Worm (Caenorhabditis elegans): ENCODE measurements around the gene ZC190.7.

ZC190.7 gene

DNA sequence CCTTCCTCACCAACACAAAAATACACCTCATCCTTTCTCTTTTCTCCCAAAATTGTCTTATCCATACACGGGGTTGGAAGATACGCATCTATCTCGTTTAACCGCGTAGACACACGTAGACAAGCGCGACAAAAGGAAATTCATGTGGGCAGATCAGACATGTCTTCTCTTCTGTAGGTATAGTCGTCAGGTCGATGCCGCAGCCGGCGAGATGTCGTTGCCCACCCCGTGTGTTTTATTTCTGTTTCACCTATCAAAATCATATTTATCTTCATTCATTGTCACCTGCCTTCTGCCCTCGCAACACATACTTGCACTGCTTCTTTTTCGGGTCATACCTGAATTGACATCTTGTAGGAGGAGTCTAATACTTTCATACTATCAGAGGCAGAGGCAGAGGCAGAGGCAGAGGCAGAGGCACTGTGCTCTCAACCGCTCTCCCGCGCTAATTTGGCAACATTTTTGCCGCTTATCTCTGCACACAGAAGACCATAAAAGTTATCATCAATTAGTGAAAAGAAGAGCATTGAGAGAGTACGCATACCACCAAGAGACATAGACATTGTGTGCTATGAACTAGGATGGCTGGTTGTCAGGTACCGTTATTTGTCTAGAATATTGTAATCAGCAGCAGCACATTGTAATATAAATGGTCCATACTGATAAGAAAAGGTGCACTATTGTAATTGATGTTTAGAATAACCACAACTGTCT, 25.3 kb downstream of the ZC190.7 start (continued):
- 0 out of 2 replicates have a peak, but pooled peaks have one; percentile 27 for TF ChIP-seq T26A8.4 (GFP tag; IDR thresholded peaks at IDR 0.05)
- TF ChIP-seq nhr-237 (tag; optimal IDR thresholded peaks at IDR 0.05), result no peak
- no peak for TF ChIP-seq F26F4.8 (GFP tag; conservative IDR thresholded peaks at IDR 0.05)
- no peak for TF ChIP-seq zfp-2 (tag; optimal IDR thresholded peaks at IDR 0.05)
- TF ChIP-seq nhr-42 (GFP tag; IDR thresholded peaks at IDR 0.05), result no peak
- TF ChIP-seq fkh-10 (GFP tag; optimal IDR thresholded peaks at IDR 0.05), result no peak
- TF ChIP-seq duxl-1 (tag; optimal IDR thresholded peaks at IDR 0.05; ENCODE audit: poor library complexity), result no peak
- TF ChIP-seq ama-1 (optimal IDR thresholded peaks at IDR 0.05), result no peak
- TF ChIP-seq pqm-1 (tag; optimal IDR thresholded peaks at IDR 0.05), result peak; percentile 85
- peak; percentile 95 for TF ChIP-seq php-3 (GFP tag; IDR thresholded peaks at IDR 0.05)

DNA sequence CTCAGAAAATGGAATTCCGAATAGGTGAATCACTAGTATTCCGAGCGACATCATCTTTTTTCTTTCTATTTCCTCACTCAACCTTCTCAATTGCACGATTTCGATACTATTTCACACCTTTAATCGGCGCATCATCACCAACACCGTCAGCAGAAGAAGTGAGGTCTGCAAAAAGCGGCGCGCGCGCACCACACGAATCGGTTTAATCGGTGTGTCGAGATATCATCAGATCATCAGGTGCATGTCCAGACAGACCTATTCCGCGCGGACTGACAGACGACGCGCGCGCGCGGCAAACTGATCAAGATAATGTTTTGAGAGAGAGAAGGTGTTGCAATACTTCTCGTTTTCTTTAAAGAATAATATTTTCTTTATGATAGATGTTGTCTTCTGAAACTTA, 26.2 kb downstream of the ZC190.7 start:
- peak; percentile 62 for TF ChIP-seq hlh-30 (tag; optimal IDR thresholded peaks at IDR 0.05; ENCODE audit: insufficient read depth)
- no peak for TF ChIP-seq daf-16 (GFP tag; optimal IDR thresholded peaks at IDR 0.05)
- TF ChIP-seq daf-16 (tag; optimal IDR thresholded peaks at IDR 0.05), result no peak
- peak in 1 of 2 experiments; percentile 7 for TF ChIP-seq mdl-1 (tag; optimal IDR thresholded peaks at IDR 0.05)
- no peak for TF ChIP-seq nhr-102 (tag; optimal IDR thresholded peaks at IDR 0.05)
- TF ChIP-seq daf-19 (GFP tag; conservative IDR thresholded peaks at IDR 0.05), result no peak
- peak; percentile 48; the same call in 1 of the 2 replicates for TF ChIP-seq madf-9 (GFP tag; conservative IDR thresholded peaks at IDR 0.05)
- no peak for TF ChIP-seq daf-12 (tag; optimal IDR thresholded peaks at IDR 0.05)
- TF ChIP-seq set-16 (GFP tag; IDR thresholded peaks at IDR 0.05), result 0 out of 2 replicates have a peak, but pooled peaks have one; percentile 18
- TF ChIP-seq mxl-3 (GFP tag; optimal IDR thresholded peaks at IDR 0.05), result peak; percentile 77
- TF ChIP-seq Y5F2A.4 (GFP tag; optimal IDR thresholded peaks at IDR 0.05), result no peak
- no peak for TF ChIP-seq vab-7 (GFP tag; IDR thresholded peaks at IDR 0.05)
- TF ChIP-seq lin-38 (GFP tag; IDR thresholded peaks at IDR 0.05), result no peak
- peak; percentile 19 for TF ChIP-seq mes-2 (tag; optimal IDR thresholded peaks at IDR 0.05; ENCODE audit: poor library complexity, severe bottlenecking)
- TF ChIP-seq aha-1 (tag), result peak; percentile 6
- no peak for TF ChIP-seq F44E2.7 (GFP tag; IDR thresholded peaks at IDR 0.05)
- TF ChIP-seq tra-1 (GFP tag; IDR thresholded peaks at IDR 0.05), result no peak
- TF ChIP-seq nhr-28 (tag; optimal IDR thresholded peaks at IDR 0.05), result peak; percentile 8
- TF ChIP-seq hlh-11 (tag; optimal IDR thresholded peaks at IDR 0.05), result peak; percentile 54
- TF ChIP-seq aly-2 (tag; optimal IDR thresholded peaks at IDR 0.05), result no peak

DNA sequence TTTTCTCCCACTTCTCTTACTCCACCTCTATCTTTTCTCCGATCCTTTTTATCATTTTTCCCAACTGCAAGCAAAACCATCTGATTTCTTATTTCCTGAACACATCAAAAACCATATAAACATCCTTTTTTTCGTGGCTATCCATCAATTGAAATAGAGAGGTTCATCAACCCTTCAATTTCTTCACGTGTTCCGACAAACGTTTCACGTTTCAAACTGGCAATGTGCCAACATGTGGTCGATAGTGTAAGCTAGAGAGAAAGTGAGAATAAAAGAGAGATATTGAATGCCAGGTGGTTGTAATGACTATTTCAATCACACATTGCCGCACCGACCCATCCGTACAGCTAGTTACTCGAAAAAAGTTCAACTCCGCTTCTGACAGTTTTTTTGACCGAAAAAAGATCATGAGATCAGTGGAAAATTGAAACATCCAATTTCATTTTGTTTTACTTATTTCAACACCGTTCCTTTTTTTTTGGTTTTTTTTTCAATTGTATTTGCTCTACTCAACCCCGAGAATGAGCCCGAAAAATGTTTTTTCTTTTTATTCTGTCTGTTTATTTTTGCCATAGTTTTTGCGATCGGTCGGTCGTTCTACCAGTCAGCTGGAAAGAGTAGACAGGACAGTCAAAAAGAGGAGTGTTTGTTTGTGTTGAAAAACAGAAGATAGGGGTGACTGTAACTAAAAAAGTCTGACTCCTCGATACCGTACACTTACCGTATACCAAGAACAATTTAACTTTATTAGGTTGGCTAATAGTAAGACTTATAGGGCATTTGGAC, 27.9 kb downstream of the ZC190.7 start:
- TF ChIP-seq dmd-9 (GFP tag; IDR thresholded peaks at IDR 0.05), result no peak
- peak; percentile 67 for TF ChIP-seq hlh-30 (tag; optimal IDR thresholded peaks at IDR 0.05; ENCODE audit: insufficient read depth)
- peak; percentile 82 for TF ChIP-seq mxl-3 (GFP tag; optimal IDR thresholded peaks at IDR 0.05)
- TF ChIP-seq mdl-1 (tag; optimal IDR thresholded peaks at IDR 0.05), result peak; percentile 21 to 65
- peak; percentile 57; the same call in 1 of the 2 replicates for TF ChIP-seq ceh-20 (GFP tag; IDR thresholded peaks at IDR 0.05)
- peak; percentile 0 for TF ChIP-seq gei-8 (GFP tag; optimal IDR thresholded peaks at IDR 0.05)
- TF ChIP-seq aha-1 (tag), result peak; percentile 56
- TF ChIP-seq nhr-28 (tag; optimal IDR thresholded peaks at IDR 0.05), result peak; percentile 26
- TF ChIP-seq nhr-11 (tag; optimal IDR thresholded peaks at IDR 0.05), result peak; percentile 42
- TF ChIP-seq hlh-11 (tag; optimal IDR thresholded peaks at IDR 0.05), result peak; percentile 79
- peak in 1 of 2 experiments; percentile 22 for TF ChIP-seq lsy-2 (tag; optimal IDR thresholded peaks at IDR 0.05)
- 0 out of 2 replicates have a peak, but pooled peaks have one; percentile 56 for TF ChIP-seq tra-1 (GFP tag; IDR thresholded peaks at IDR 0.05)
- no peak for TF ChIP-seq nhr-237 (tag; optimal IDR thresholded peaks at IDR 0.05)
- TF ChIP-seq snpc-4 (tag; optimal IDR thresholded peaks at IDR 0.05), result no peak
- TF ChIP-seq daf-16 (GFP tag; optimal IDR thresholded peaks at IDR 0.05), result no peak
- TF ChIP-seq daf-16 (tag; optimal IDR thresholded peaks at IDR 0.05), result peak; percentile 41
- TF ChIP-seq ZK337.2 (GFP tag; IDR thresholded peaks at IDR 0.05), result no peak
- no peak for TF ChIP-seq pha-4 (GFP tag; IDR thresholded peaks at IDR 0.05)
- peak; percentile 53 for TF ChIP-seq pha-4 (tag; optimal IDR thresholded peaks at IDR 0.05)
- peak; percentile 14 for TF ChIP-seq nhr-48 (tag; optimal IDR thresholded peaks at IDR 0.05)
- peak; percentile 85 for TF ChIP-seq dmd-6 (GFP tag; IDR thresholded peaks at IDR 0.05)

Measured in whole organism, L4 larva.